Worm (Caenorhabditis elegans) whole organism, L3 larva: ENCODE results near the gene F44G4.3.
A peak's percentile ranks its signal among the peaks of the same experiment; 100 is the strongest.

ENCODE experiments used
- R02D3.7 ChIP-seq: fragments of 150-350 bp; optimal IDR thresholded peaks from 2 replicates; lab custom pipeline; 2014; ENCODE audit warnings: missing biosample characterization, missing genetic modification characterization
- ZK546.5 ChIP-seq: sonication (generic microtip); optimal IDR thresholded peaks from 2 replicates; lab custom pipeline; 2017; ENCODE audit warnings: missing biosample characterization, missing genetic modification characterization
- aly-2 ChIP-seq: fragments of 150-350 bp; optimal IDR thresholded peaks from 2 replicates; lab custom pipeline; 2014; ENCODE audit warnings: missing biosample characterization, missing genetic modification characterization
- ama-1 ChIP-seq: fragments of 150-350 bp; optimal IDR thresholded peaks from 2 replicates; lab custom pipeline; 2018
- ceh-16 ChIP-seq: sonication (generic microtip); optimal IDR thresholded peaks from 2 replicates; lab custom pipeline; 2017; ENCODE audit warnings: missing biosample characterization, missing genetic modification characterization
- ceh-28 ChIP-seq: fragments of 150-350 bp; optimal IDR thresholded peaks from 2 replicates; lab custom pipeline; 2014; ENCODE audit warnings: missing biosample characterization, missing genetic modification reagents, missing genetic modification characterization
- daf-12 ChIP-seq: fragments of 150-350 bp; optimal IDR thresholded peaks from 2 replicates; lab custom pipeline; 2014; ENCODE audit warnings: missing biosample characterization, missing genetic modification reagents, missing genetic modification characterization
- egl-5 ChIP-seq: fragments of 150-350 bp; optimal IDR thresholded peaks from 2 replicates; lab custom pipeline; 2017; ENCODE audit warnings: missing biosample characterization, missing genetic modification reagents, missing genetic modification characterization, inconsistent platforms
- elt-1 ChIP-seq: fragments of 150-350 bp; optimal IDR thresholded peaks from 2 replicates; lab custom pipeline; 2014; ENCODE audit warnings: missing biosample characterization, missing genetic modification characterization
- elt-2 ChIP-seq: sonication (generic microtip); optimal IDR thresholded peaks from 2 replicates; lab custom pipeline; 2016; ENCODE audit warnings: missing genetic modification reagents, mild to moderate bottlenecking, missing genetic modification characterization, missing compliant biosample characterization
- elt-3 ChIP-seq, 3 experiments: fragments of 150-350 bp in 1 of 3; sonication (generic microtip) in 2 of 3; optimal IDR thresholded peaks; 2 replicates in 2 of 3; 4 replicates in 1 of 3; lab custom pipeline; 2014 to 2017; ENCODE audit warnings: missing biosample characterization in 3 of 3, missing genetic modification characterization in 3 of 3
- eor-1 ChIP-seq, 2 experiments: fragments of 150-350 bp; optimal IDR thresholded peaks; 2 replicates each; lab custom pipeline; 2014 to 2018; ENCODE audit warnings: missing biosample characterization in 2 of 2, missing genetic modification characterization in 2 of 2
- fkh-2 ChIP-seq: fragments of 150-350 bp; optimal IDR thresholded peaks from 2 replicates; lab custom pipeline; 2014; ENCODE audit warnings: missing biosample characterization, missing genetic modification reagents, missing genetic modification characterization
- fos-1 ChIP-seq: fragments of 150-350 bp; optimal IDR thresholded peaks from 2 replicates; lab custom pipeline; 2014; ENCODE audit warnings: missing biosample characterization, missing genetic modification characterization
- hmg-11 ChIP-seq: sonication (generic microtip); optimal IDR thresholded peaks from 2 replicates; lab custom pipeline; 2016; ENCODE audit warnings: missing genetic modification characterization, missing compliant biosample characterization
- lin-15B ChIP-seq: fragments of 150-350 bp; optimal IDR thresholded peaks from 2 replicates; lab custom pipeline; 2014; ENCODE audit warnings: missing biosample characterization, missing genetic modification characterization
- lsy-12 ChIP-seq: sonication (generic microtip); optimal IDR thresholded peaks from 2 replicates; lab custom pipeline; 2016; ENCODE audit warnings: mild to moderate bottlenecking, missing genetic modification characterization, missing compliant biosample characterization
- mdl-1 ChIP-seq: fragments of 150-350 bp; optimal IDR thresholded peaks from 2 replicates; lab custom pipeline; 2014; ENCODE audit warnings: missing biosample characterization, missing genetic modification characterization
- nfya-1 ChIP-seq: sonication (generic microtip); optimal IDR thresholded peaks from 2 replicates; lab custom pipeline; 2017; ENCODE audit warnings: missing genetic modification characterization, mild to moderate bottlenecking, missing compliant biosample characterization, antibody characterized with exemption, moderate library complexity; ENCODE audit not compliant: insufficient read depth
- nhr-11 ChIP-seq: fragments of 150-350 bp; optimal IDR thresholded peaks from 2 replicates; lab custom pipeline; 2014; ENCODE audit warnings: missing biosample characterization, missing genetic modification characterization
- nhr-23 ChIP-seq: fragments of 150-350 bp; optimal IDR thresholded peaks from 2 replicates; lab custom pipeline; 2014; ENCODE audit warnings: missing biosample characterization, missing genetic modification reagents, missing genetic modification characterization
- nhr-237 ChIP-seq: fragments of 150-350 bp; optimal IDR thresholded peaks from 2 replicates; lab custom pipeline; 2014; ENCODE audit warnings: missing biosample characterization, missing genetic modification characterization
- nhr-25 ChIP-seq: sonication (generic microtip); optimal IDR thresholded peaks from 2 replicates; lab custom pipeline; 2017; ENCODE audit warnings: missing biosample characterization, missing genetic modification characterization
- nhr-28 ChIP-seq: fragments of 150-350 bp; optimal IDR thresholded peaks from 2 replicates; lab custom pipeline; 2014; ENCODE audit warnings: missing biosample characterization, missing genetic modification characterization
- nhr-43 ChIP-seq: sonication (generic microtip); optimal IDR thresholded peaks from 2 replicates; lab custom pipeline; 2016; ENCODE audit warnings: mild to moderate bottlenecking, missing genetic modification characterization, missing compliant biosample characterization; ENCODE audit not compliant: poor library complexity, severe bottlenecking
- nhr-77 ChIP-seq: fragments of 150-350 bp; optimal IDR thresholded peaks from 2 replicates; lab custom pipeline; 2014; ENCODE audit warnings: missing biosample characterization, missing genetic modification characterization
- pqm-1 ChIP-seq: fragments of 150-350 bp; optimal IDR thresholded peaks from 2 replicates; lab custom pipeline; 2017; ENCODE audit warnings: missing biosample characterization, missing genetic modification characterization, inconsistent platforms
- sea-2 ChIP-seq: fragments of 150-350 bp; sonication (generic microtip); optimal IDR thresholded peaks from 4 replicates; lab custom pipeline; 2014; ENCODE audit warnings: missing biosample characterization, missing genetic modification reagents, missing genetic modification characterization
- skn-1 ChIP-seq: fragments of 150-350 bp; optimal IDR thresholded peaks from 2 replicates; lab custom pipeline; 2014; ENCODE audit warnings: missing biosample characterization, missing genetic modification characterization
- snpc-4 ChIP-seq: fragments of 150-350 bp; optimal IDR thresholded peaks from 2 replicates; lab custom pipeline; 2014; ENCODE audit warnings: missing biosample characterization, missing genetic modification characterization
- tbx-2 ChIP-seq: sonication (generic microtip); optimal IDR thresholded peaks from 2 replicates; lab custom pipeline; 2016; ENCODE audit warnings: mild to moderate bottlenecking, missing genetic modification characterization, missing compliant biosample characterization
- unc-39 ChIP-seq: sonication (generic microtip); optimal IDR thresholded peaks from 4 replicates; lab custom pipeline; 2017; ENCODE audit warnings: missing biosample characterization, missing genetic modification characterization
- zag-1 ChIP-seq: fragments of 150-350 bp; optimal IDR thresholded peaks from 2 replicates; lab custom pipeline; 2014; ENCODE audit warnings: missing biosample characterization, missing genetic modification characterization

Gene F44G4.3

ce11 chrII:9033034-9033433, 35.6 kb upstream of the F44G4.3 start:
- TF ChIP-seq fkh-2 = no peak
- peak; percentile 27 for TF ChIP-seq nhr-23 (tag; lab: Kevin White, UChicago)
- peak; percentile 11 for TF ChIP-seq nhr-25 (tag; lab: Kevin White, UChicago)
- TF ChIP-seq, all 47 proteins: peak for 2

DNA sequence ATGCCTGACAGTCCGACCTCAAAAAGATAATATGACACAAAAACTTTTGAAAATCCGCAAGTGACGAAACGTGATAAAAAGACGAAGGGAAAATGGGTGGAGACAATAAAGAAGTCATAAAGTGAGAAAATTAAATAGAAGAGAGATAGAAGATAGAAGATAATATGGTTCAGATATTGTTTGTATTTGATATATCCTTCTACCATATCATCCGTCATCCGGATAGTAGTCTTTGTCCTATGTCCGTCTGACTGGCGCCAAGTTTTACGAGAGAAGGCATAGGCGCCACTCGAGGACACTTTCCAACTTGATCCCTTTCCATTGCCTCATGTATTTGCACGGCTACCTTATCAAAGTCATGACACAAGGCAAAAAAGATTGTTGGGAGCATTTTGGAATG, 34.4 kb upstream of the F44G4.3 start:
- no peak for TF ChIP-seq hmg-11
- TF ChIP-seq pqm-1 = no peak
- peak; percentile 57 for TF ChIP-seq nhr-23 (tag; lab: Kevin White, UChicago)

DNA sequence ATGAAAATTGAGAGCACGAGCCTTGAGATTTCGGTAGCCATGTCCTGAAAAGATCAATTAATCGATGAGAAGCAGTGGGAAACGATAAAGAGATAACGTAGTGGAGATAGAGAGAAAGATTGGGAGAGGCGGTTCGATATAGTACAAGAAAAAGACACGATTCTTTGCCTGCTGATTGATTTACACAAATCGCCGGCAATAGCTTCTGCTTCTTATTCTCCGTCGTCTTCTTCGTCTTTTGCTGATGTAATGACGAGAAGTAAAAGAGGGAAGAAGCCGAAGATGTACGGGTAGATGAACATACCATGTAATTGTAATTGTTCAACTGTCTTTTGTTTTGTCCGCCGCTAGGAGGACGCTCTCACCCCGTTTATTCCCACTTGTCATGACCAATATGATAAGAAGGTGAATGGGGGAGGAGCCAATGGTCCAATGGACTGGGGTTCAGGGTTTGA, 31.8 kb upstream of the F44G4.3 start, which contains the start of gene F37B12.1:
Gene F37B12.1 (minus strand): TSS at position 51 of the 455 bp plus-strand sequence.
- no peak for TF ChIP-seq nhr-25 (tag; lab: Kevin White, UChicago)
- TF ChIP-seq ama-1 (lab: Kevin White, UChicago) = peak; percentile 2
- TF ChIP-seq nfya-1 = no peak
- TF ChIP-seq, all 47 proteins: peak for 1

DNA sequence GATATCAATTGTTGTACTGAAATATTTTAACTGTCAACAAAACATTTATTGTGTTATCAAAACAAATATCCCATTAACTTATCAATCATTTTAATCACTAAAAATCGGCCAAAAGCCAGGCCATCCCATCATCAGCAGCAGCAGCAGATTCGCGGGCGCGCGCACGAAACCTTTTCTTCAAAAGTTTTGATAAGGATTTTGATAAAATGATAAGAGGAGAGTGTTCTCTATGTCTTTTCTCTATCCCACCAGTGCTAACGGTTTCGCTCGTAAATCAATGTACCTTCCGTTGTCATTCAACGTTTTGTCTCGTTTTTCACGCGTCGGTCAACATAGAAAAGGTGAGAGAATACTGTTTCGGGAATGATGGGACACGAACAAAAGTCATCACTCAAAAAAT, 30.6 kb upstream of the F44G4.3 start:
- no peak for TF ChIP-seq unc-39 (tag; lab: Kevin White, UChicago)
- TF ChIP-seq nhr-237 (tag; lab: Kevin White, UChicago) = no peak
- no peak for TF ChIP-seq snpc-4 (tag; lab: Kevin White, UChicago)
- no peak for TF ChIP-seq egl-5
- no peak for TF ChIP-seq hmg-11
- no peak for TF ChIP-seq nhr-28 (tag; lab: Kevin White, UChicago)
- TF ChIP-seq pqm-1 = no peak
- TF ChIP-seq R02D3.7 = no peak
- TF ChIP-seq nhr-11 (tag; lab: Kevin White, UChicago) = no peak
- no peak for TF ChIP-seq ceh-16 (tag; lab: Kevin White, UChicago)
- TF ChIP-seq fkh-2 = no peak
- TF ChIP-seq nfya-1 = no peak
- TF ChIP-seq nhr-77 (tag; lab: Kevin White, UChicago) = no peak
- no peak for TF ChIP-seq fos-1 (tag; lab: Kevin White, UChicago)
- no peak for TF ChIP-seq zag-1 (tag; lab: Kevin White, UChicago)
- TF ChIP-seq lin-15B (tag; lab: Kevin White, UChicago) = no peak
- TF ChIP-seq nhr-23 (tag; lab: Kevin White, UChicago) = peak; percentile 24
- TF ChIP-seq elt-1 (tag; lab: Kevin White, UChicago) = no peak
- TF ChIP-seq sea-2 (GFP tag; lab: Kevin White, UChicago) = no peak
- no peak for TF ChIP-seq nhr-25 (tag; lab: Kevin White, UChicago)
- TF ChIP-seq mdl-1 = no peak
- TF ChIP-seq nhr-43 (tag; lab: Kevin White, UChicago) = peak; percentile 35
- no peak for TF ChIP-seq ZK546.5 (tag; lab: Kevin White, UChicago)
- no peak for TF ChIP-seq eor-1 (tag; optimal IDR thresholded peaks at IDR 0.05; lab: Kevin White, UChicago)
- peak in 2 of 3 experiments; percentile 83 to 93 for TF ChIP-seq elt-3 (tag; optimal IDR thresholded peaks at IDR 0.05; lab: Kevin White, UChicago)
- TF ChIP-seq skn-1 (tag; lab: Kevin White, UChicago) = no peak
- TF ChIP-seq ama-1 (lab: Kevin White, UChicago) = no peak

DNA sequence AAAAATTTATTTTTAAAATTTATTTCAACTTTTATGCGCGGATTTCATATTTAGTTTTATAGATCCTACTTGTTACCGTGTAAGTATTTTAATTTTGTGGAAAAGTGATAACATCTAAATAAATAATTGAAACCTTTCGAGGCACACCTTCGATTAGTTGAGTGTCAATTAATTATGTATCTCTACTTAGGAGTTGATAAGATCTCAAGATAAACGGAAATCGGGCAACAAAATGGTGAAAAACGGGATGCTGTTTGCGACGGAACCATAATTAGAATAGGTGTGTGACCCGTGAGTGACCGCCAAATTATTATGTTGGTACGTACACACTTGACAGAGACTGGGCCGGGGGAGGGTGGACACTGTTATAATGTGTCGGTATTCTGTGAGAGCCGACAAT, 28.9 kb upstream of the F44G4.3 start:
- TF ChIP-seq ama-1 (lab: Kevin White, UChicago) (peak; percentile 21), aly-2 (tag; lab: Kevin White, UChicago) (no peak)
- TF ChIP-seq, all 47 proteins: peak for 1

ce11 chrII:9024312-9024711, 26.9 kb upstream of the F44G4.3 start:
- TF ChIP-seq elt-2 (no peak), fos-1 (tag; lab: Kevin White, UChicago) (no peak), ceh-28 (tag; lab: Kevin White, UChicago) (no peak), nhr-77 (tag; lab: Kevin White, UChicago) (no peak), ama-1 (lab: Kevin White, UChicago) (no peak), pqm-1 (no peak), daf-12 (tag; lab: Kevin White, UChicago) (no peak), tbx-2 (tag; lab: Kevin White, UChicago) (no peak), lsy-12 (tag; lab: Kevin White, UChicago) (no peak), eor-1 (tag; optimal IDR thresholded peaks at IDR 0.05; lab: Kevin White, UChicago) (no peak), nhr-28 (tag; lab: Kevin White, UChicago) (no peak), egl-5 (no peak), fkh-2 (no peak)
